Fruit fly (Drosophila melanogaster) whole organism, wandering third instar larva: ENCODE data around the gene CG7945.

Experiments
- Abd-B ChIP-seq: fragments of >200 bp; optimal IDR thresholded peaks from 2 replicates; lab custom pipeline; 2017; ENCODE audit warnings: missing biosample characterization, missing genetic modification characterization
- CG32264 ChIP-seq: fragments of 200-800 bp; sonication (Bioruptor generic); optimal IDR thresholded peaks from 2 replicates; lab custom pipeline; 2016; ENCODE audit warnings: missing biosample characterization, missing genetic modification characterization
- CG9705 ChIP-seq: fragments of 200-800 bp; sonication (Bioruptor generic); optimal IDR thresholded peaks from 2 replicates; lab custom pipeline; 2018; ENCODE audit warnings: missing biosample characterization, mild to moderate bottlenecking, missing genetic modification characterization
- CrebA ChIP-seq: fragments of 200-800 bp; sonication (Bioruptor generic); optimal IDR thresholded peaks from 2 replicates; lab custom pipeline; 2016; ENCODE audit warnings: missing biosample characterization, mild to moderate bottlenecking, missing genetic modification characterization, borderline replicate concordance
- Dfd ChIP-seq: fragments of >200 bp; optimal IDR thresholded peaks from 2 replicates; lab custom pipeline; 2017; ENCODE audit warnings: missing biosample characterization, missing genetic modification characterization
- Dif ChIP-seq: fragments of 200-275, 200-300 bp; sonication (Bioruptor generic); optimal IDR thresholded peaks from 2 replicates; lab custom pipeline; 2018; ENCODE audit warnings: missing biosample characterization, missing genetic modification characterization; ENCODE audit not compliant: partially characterized antibody
- GATAd ChIP-seq: sonication (Bioruptor generic); optimal IDR thresholded peaks from 2 replicates; lab custom pipeline; 2016; ENCODE audit warnings: missing biosample characterization, missing genetic modification characterization
- HLH106 ChIP-seq: fragments of 200-800 bp; optimal IDR thresholded peaks from 3 replicates; lab custom pipeline; 2019; ENCODE audit warnings: missing biosample characterization, mild to moderate bottlenecking, missing genetic modification characterization, moderate library complexity
- Hnf4 ChIP-seq: fragments of 200-800 bp; sonication (Bioruptor generic); optimal IDR thresholded peaks from 2 replicates; lab custom pipeline; 2016; ENCODE audit warnings: missing biosample characterization, mild to moderate bottlenecking, missing genetic modification characterization
- Hr78 ChIP-seq: fragments of >200 bp; optimal IDR thresholded peaks from 2 replicates; lab custom pipeline; 2017; ENCODE audit warnings: missing biosample characterization, missing genetic modification characterization
- Hr83 ChIP-seq: fragments of 200-300 bp; sonication (Bioruptor generic); optimal IDR thresholded peaks from 2 replicates; lab custom pipeline; 2016; ENCODE audit warnings: missing biosample characterization, mild to moderate bottlenecking, missing genetic modification characterization, moderate library complexity; ENCODE audit not compliant: poor library complexity, severe bottlenecking
- Jra ChIP-seq: sonication (Bioruptor generic); optimal IDR thresholded peaks from 2 replicates; lab custom pipeline; 2016; ENCODE audit warnings: missing biosample characterization, missing genetic modification characterization
- Mio ChIP-seq: sonication (Bioruptor generic); optimal IDR thresholded peaks from 2 replicates; lab custom pipeline; 2016; ENCODE audit warnings: missing biosample characterization, missing genetic modification characterization
- Myc ChIP-seq: fragments of >200 bp; optimal IDR thresholded peaks from 2 replicates; lab custom pipeline; 2017
- N ChIP-seq: fragments of >200 bp; optimal IDR thresholded peaks from 2 replicates; lab custom pipeline; 2018; ENCODE audit warnings: missing biosample characterization, missing external identifiers, missing genetic modification characterization
- OdsH ChIP-seq: fragments of 200-800 bp; sonication (Bioruptor generic); optimal IDR thresholded peaks from 2 replicates; lab custom pipeline; 2016; ENCODE audit warnings: missing biosample characterization, mild to moderate bottlenecking, missing genetic modification characterization
- Rel ChIP-seq, 2 experiments: fragments of 200-800 bp; sonication (Bioruptor generic) in 1 of 2; optimal IDR thresholded peaks; 2 replicates in 1 of 2; 3 replicates in 1 of 2; lab custom pipeline; 2016 to 2019; ENCODE audit warnings: mild to moderate bottlenecking in 2 of 2, missing biosample characterization in 2 of 2, missing genetic modification characterization in 2 of 2, moderate library complexity in 1 of 2
- Sp1 ChIP-seq: fragments of 200-800 bp; sonication (Bioruptor generic); optimal IDR thresholded peaks from 3 replicates; lab custom pipeline; 2019; ENCODE audit warnings: missing biosample characterization, mild to moderate bottlenecking, missing genetic modification characterization, moderate library complexity
- Vsx2 ChIP-seq: fragments of 200-300, 225-300 bp; sonication (Bioruptor generic); optimal IDR thresholded peaks from 2 replicates; lab custom pipeline; 2018; ENCODE audit warnings: missing biosample characterization, missing genetic modification characterization; ENCODE audit not compliant: partially characterized antibody
- br ChIP-seq: fragments of 200-800 bp; sonication (Bioruptor generic); optimal IDR thresholded peaks from 2 replicates; lab custom pipeline; 2016; ENCODE audit warnings: missing biosample characterization, missing genetic modification characterization
- brk ChIP-seq: fragments of 200-800 bp; sonication (Bioruptor generic); optimal IDR thresholded peaks from 2 replicates; lab custom pipeline; 2016; ENCODE audit warnings: missing biosample characterization, mild to moderate bottlenecking, missing genetic modification characterization
- dl ChIP-seq, 2 experiments: fragments of 175-275, 200-275 bp in 1 of 2; fragments of 200-275 bp in 1 of 2; sonication (Bioruptor generic); optimal IDR thresholded peaks; lab custom pipeline; 2018; ENCODE audit warnings: mild to moderate bottlenecking in 2 of 2, missing biosample characterization in 2 of 2, missing genetic modification characterization in 2 of 2, moderate library complexity in 2 of 2; ENCODE audit not compliant: partially characterized antibody in 2 of 2, insufficient read depth in 1 of 2
- dmrt93B ChIP-seq: fragments of 200-800 bp; sonication (Bioruptor generic); optimal IDR thresholded peaks from 2 replicates; lab custom pipeline; 2018; ENCODE audit warnings: missing biosample characterization, mild to moderate bottlenecking, missing genetic modification characterization
- dsf ChIP-seq: sonication (Bioruptor generic); optimal IDR thresholded peaks from 2 replicates; lab custom pipeline; 2016; ENCODE audit warnings: missing biosample characterization, missing genetic modification characterization, borderline replicate concordance
- ey ChIP-seq: fragments of 200-800 bp; sonication (Bioruptor generic); optimal IDR thresholded peaks from 2 replicates; lab custom pipeline; 2016; ENCODE audit warnings: missing biosample characterization, missing genetic modification characterization
- foxo ChIP-seq, 2 experiments: fragments of 200-800 bp; sonication (Bioruptor generic); optimal IDR thresholded peaks; 2 replicates in 1 of 2; 3 replicates in 1 of 2; lab custom pipeline; 2016 to 2017; ENCODE audit warnings: missing biosample characterization in 2 of 2, missing genetic modification characterization in 2 of 2
- fru ChIP-seq: fragments of 200-800 bp; sonication (Bioruptor generic); optimal IDR thresholded peaks from 3 replicates; lab custom pipeline; 2016; ENCODE audit warnings: missing biosample characterization, mild to moderate bottlenecking, missing genetic modification characterization
- h ChIP-seq: fragments of 200-800 bp; sonication (Bioruptor generic); optimal IDR thresholded peaks from 3 replicates; lab custom pipeline; 2016; ENCODE audit warnings: missing biosample characterization, mild to moderate bottlenecking, missing genetic modification characterization
- jim ChIP-seq: fragments of 175-275, 200-325 bp; sonication (Bioruptor generic); optimal IDR thresholded peaks from 2 replicates; lab custom pipeline; 2016; ENCODE audit warnings: missing biosample characterization, mild to moderate bottlenecking, missing genetic modification characterization
- lola ChIP-seq: fragments of >200 bp; optimal IDR thresholded peaks from 2 replicates; lab custom pipeline; 2017; ENCODE audit warnings: missing biosample characterization, missing genetic modification characterization
- pan ChIP-seq: fragments of >200 bp; optimal IDR thresholded peaks from 2 replicates; lab custom pipeline; 2017
- psq ChIP-seq: fragments of 200-800 bp; sonication (Bioruptor generic); optimal IDR thresholded peaks from 3 replicates; lab custom pipeline; 2017; ENCODE audit warnings: missing biosample characterization, mild to moderate bottlenecking, missing genetic modification characterization, moderate library complexity
- rgr ChIP-seq: fragments of 200-800 bp; sonication (Bioruptor generic); optimal IDR thresholded peaks from 3 replicates; lab custom pipeline; 2016; ENCODE audit warnings: missing biosample characterization, mild to moderate bottlenecking, missing genetic modification characterization
- sage ChIP-seq: fragments of 200-800 bp; sonication (Bioruptor generic); optimal IDR thresholded peaks from 2 replicates; lab custom pipeline; 2016; ENCODE audit warnings: missing biosample characterization, mild to moderate bottlenecking, missing genetic modification characterization
- sv ChIP-seq: fragments of 200-800 bp; sonication (Bioruptor generic); optimal IDR thresholded peaks from 3 replicates; lab custom pipeline; 2016; ENCODE audit warnings: missing biosample characterization, missing genetic modification characterization
- tai ChIP-seq: sonication (Bioruptor generic); optimal IDR thresholded peaks from 2 replicates; lab custom pipeline; 2016; ENCODE audit warnings: missing biosample characterization, missing genetic modification characterization
- usp ChIP-seq: fragments of >200 bp; optimal IDR thresholded peaks from 2 replicates; lab custom pipeline; 2017; ENCODE audit warnings: missing biosample characterization, missing genetic modification characterization
- woc ChIP-seq: sonication (Bioruptor generic); optimal IDR thresholded peaks from 2 replicates; lab custom pipeline; 2016; ENCODE audit warnings: missing biosample characterization, mild to moderate bottlenecking, missing genetic modification characterization

CG7945 gene

DNA sequence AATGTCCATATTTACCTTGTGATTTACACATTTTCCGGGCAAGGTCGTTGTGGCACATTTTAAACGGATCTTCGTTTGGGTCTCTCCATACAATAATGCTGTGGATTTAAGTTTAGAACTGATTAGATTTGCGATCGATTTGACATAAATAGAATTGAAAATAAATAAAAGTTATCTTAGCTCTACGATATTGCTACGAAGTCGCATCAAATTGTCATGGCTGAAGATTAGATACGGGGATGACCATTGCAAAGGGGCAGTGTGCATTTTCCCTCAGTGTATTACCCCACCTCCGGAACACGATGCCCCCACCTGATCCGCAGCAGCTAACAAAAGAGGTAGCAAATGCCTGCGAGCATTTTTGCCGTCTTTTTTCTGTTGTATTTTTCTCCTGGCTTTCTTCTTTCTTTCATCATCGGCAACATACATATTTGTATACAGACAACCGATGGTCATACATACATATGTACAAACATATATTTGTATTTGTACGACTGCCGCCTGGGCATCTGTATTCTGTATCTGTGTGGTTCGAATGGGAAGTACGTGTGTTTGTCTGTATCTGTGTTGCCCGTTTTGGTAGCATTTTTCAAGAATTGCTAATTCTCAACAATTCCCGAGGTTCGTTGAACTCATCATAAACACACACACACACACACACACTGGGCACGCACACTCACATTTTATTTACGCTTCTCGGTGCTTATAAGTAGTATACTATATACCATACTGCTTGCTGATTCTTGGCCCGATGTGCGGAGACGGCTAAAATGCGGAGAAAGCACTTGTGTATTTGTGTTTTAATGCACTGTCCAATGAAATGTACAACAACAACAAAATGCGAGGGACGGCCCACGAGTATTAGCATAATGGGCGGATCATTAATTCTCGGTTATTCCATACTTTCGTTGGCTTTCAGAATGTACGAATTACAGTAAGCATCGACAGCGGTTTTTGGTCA is 20.8 kb upstream of the CG7945 start:
- TF ChIP-seq psq (GFP tag; lab: Kevin White, UChicago) = peak; percentile 53
- peak; percentile 20 for TF ChIP-seq rgr
- no peak for TF ChIP-seq CrebA (GFP tag; lab: Kevin White, UChicago)
- no peak for TF ChIP-seq GATAd (GFP tag; lab: Kevin White, UChicago)
- peak; percentile 0 for TF ChIP-seq Hnf4 (GFP tag; lab: Kevin White, UChicago)
- TF ChIP-seq CG9705 = no peak
- no peak for TF ChIP-seq Dif
- peak; percentile 15 for TF ChIP-seq jim
- TF ChIP-seq tai (GFP tag; lab: Kevin White, UChicago) = no peak
- TF ChIP-seq fru (GFP tag; lab: Kevin White, UChicago) = peak; percentile 37
- TF ChIP-seq Abd-B = no peak
- TF ChIP-seq usp = no peak
- no peak for TF ChIP-seq N (GFP tag; lab: Kevin White, UChicago)
- TF ChIP-seq dl (GFP tag; optimal IDR thresholded peaks at IDR 0.05; lab: Kevin White, UChicago; ENCODE audit: insufficient read depth in 1 of 2, partially characterized antibody in 2 of 2) = no peak
- no peak for TF ChIP-seq pan
- no peak for TF ChIP-seq brk (GFP tag; lab: Kevin White, UChicago)
- no peak for TF ChIP-seq CG32264
- TF ChIP-seq ey (GFP tag; lab: Kevin White, UChicago) = peak; percentile 37
- TF ChIP-seq woc (GFP tag; lab: Kevin White, UChicago) = peak; percentile 39
- TF ChIP-seq lola (GFP tag; lab: Kevin White, UChicago) = no peak
- TF ChIP-seq h (GFP tag; lab: Kevin White, UChicago) = no peak
- TF ChIP-seq foxo (GFP tag; optimal IDR thresholded peaks at IDR 0.05; lab: Kevin White, UChicago) = peak in 1 of 2 experiments; percentile 39
- no peak for TF ChIP-seq Rel (GFP tag; optimal IDR thresholded peaks at IDR 0.05; lab: Kevin White, UChicago)
- peak; percentile 53 for TF ChIP-seq Rel (tag; optimal IDR thresholded peaks at IDR 0.05; lab: Kevin White, UChicago)
- TF ChIP-seq Hr78 (GFP tag; lab: Kevin White, UChicago) = no peak
- TF ChIP-seq br (GFP tag; lab: Kevin White, UChicago) = peak; percentile 21
- TF ChIP-seq Vsx2 = no peak
- no peak for TF ChIP-seq dmrt93B (GFP tag; lab: Kevin White, UChicago)
- TF ChIP-seq sv = no peak
- TF ChIP-seq sage (GFP tag; lab: Kevin White, UChicago) = no peak
- TF ChIP-seq Hr83 = no peak
- TF ChIP-seq Sp1 (GFP tag; lab: Kevin White, UChicago) = peak; percentile 16
- TF ChIP-seq OdsH (GFP tag; lab: Kevin White, UChicago) = peak; percentile 12
- peak; percentile 35 for TF ChIP-seq HLH106 (tag; lab: Kevin White, UChicago)
- TF ChIP-seq dsf (GFP tag; lab: Kevin White, UChicago) = no peak
- no peak for TF ChIP-seq Mio (GFP tag; lab: Kevin White, UChicago)
- TF ChIP-seq Myc (lab: Kevin White, UChicago) = no peak
- no peak for TF ChIP-seq Jra (GFP tag; lab: Kevin White, UChicago)
- no peak for TF ChIP-seq Dfd

DNA sequence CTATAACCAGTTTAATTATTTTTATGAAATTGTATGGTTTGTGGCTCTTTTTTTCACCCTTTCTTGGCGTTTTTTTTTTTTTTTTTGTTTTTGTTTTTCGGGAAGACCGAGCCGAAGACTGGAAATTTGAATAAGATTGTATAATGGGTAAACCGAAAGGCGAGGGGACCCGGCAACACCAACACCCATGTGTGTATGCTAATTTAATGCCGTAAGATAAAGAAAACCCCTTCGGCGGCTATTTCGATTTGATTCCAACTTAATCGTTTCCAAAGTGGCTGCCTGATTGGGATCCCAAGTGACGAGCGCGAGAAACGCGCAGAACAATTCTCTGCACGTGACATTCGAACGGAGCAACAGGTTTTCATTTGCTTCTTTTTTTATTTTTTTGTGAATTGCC is 19.5 kb upstream of the CG7945 start:
- TF ChIP-seq Dif (no peak), pan (no peak), dl (GFP tag; optimal IDR thresholded peaks at IDR 0.05; lab: Kevin White, UChicago; ENCODE audit: insufficient read depth in 1 of 2, partially characterized antibody in 2 of 2) (no peak), Hnf4 (GFP tag; lab: Kevin White, UChicago) (no peak), rgr (no peak), Rel (GFP tag; optimal IDR thresholded peaks at IDR 0.05; lab: Kevin White, UChicago) (no peak), Rel (tag; optimal IDR thresholded peaks at IDR 0.05; lab: Kevin White, UChicago) (no peak), CrebA (GFP tag; lab: Kevin White, UChicago) (no peak), GATAd (GFP tag; lab: Kevin White, UChicago) (no peak), lola (GFP tag; lab: Kevin White, UChicago) (no peak), fru (GFP tag; lab: Kevin White, UChicago) (no peak), Abd-B (no peak), sv (no peak)
